Worm (Caenorhabditis elegans) whole organism, L4 larva: ENCODE data around the gene T01H3.5.

Experiments used
- F37D6.2 ChIP-seq: sonication (generic microtip); optimal IDR thresholded peaks from 2 replicates; lab custom pipeline; 2016; ENCODE audit warnings: mild to moderate bottlenecking, missing genetic modification characterization, missing compliant biosample characterization
- F49E8.2 ChIP-seq: sonication (generic microtip); optimal IDR thresholded peaks from 2 replicates; lab custom pipeline; 2016; ENCODE audit warnings: missing compliant biosample characterization, mild to moderate bottlenecking, missing genetic modification characterization, borderline replicate concordance
- R02D3.7 ChIP-seq: fragments of 150-350 bp; sonication (generic microtip); optimal IDR thresholded peaks from 3 replicates; lab custom pipeline; 2014; ENCODE audit warnings: missing biosample characterization, missing genetic modification characterization
- T26A8.4 ChIP-seq: fragments of 200-800 bp; sonication (Bioruptor generic); IDR thresholded peaks from 2 replicates; pipeline ENCODE4 v1.3.6; 2022; ENCODE audit warnings: missing genetic modification characterization, missing compliant biosample characterization
- Y48G9A.11 ChIP-seq: fragments of 200-800 bp; sonication (Bioruptor generic); IDR thresholded peaks from 2 replicates; pipeline ENCODE4 v1.3.6; 2022; ENCODE audit warnings: missing genetic modification reagents, missing genetic modification characterization, missing compliant biosample characterization
- aha-1 ChIP-seq: fragments of 150-350 bp; peaks from one replicate; lab custom pipeline; 2014; ENCODE audit warnings: missing biosample characterization, missing genetic modification characterization
- ceh-20 ChIP-seq: fragments of 200-800 bp; sonication (Bioruptor generic); IDR thresholded peaks from 2 replicates; pipeline ENCODE4 v1.3.6; 2022; ENCODE audit warnings: missing genetic modification reagents, missing genetic modification characterization, missing compliant biosample characterization
- ceh-28 ChIP-seq: fragments of 150-350 bp; optimal IDR thresholded peaks from 2 replicates; lab custom pipeline; 2014; ENCODE audit warnings: missing biosample characterization, missing genetic modification reagents, missing genetic modification characterization
- ceh-62 ChIP-seq: sonication (generic microtip); optimal IDR thresholded peaks from 2 replicates; lab custom pipeline; 2017; ENCODE audit warnings: missing biosample characterization, missing genetic modification characterization
- ceh-82 ChIP-seq: sonication (generic microtip); optimal IDR thresholded peaks from 2 replicates; lab custom pipeline; 2017; ENCODE audit warnings: missing biosample characterization, missing genetic modification characterization
- ces-1 ChIP-seq: fragments of 150-350 bp; sonication (generic microtip); optimal IDR thresholded peaks from 4 replicates; lab custom pipeline; 2014; ENCODE audit warnings: missing biosample characterization, missing genetic modification reagents, missing genetic modification characterization
- ctbp-1 ChIP-seq: fragments of 200-800 bp; sonication (Bioruptor generic); IDR thresholded peaks from 2 replicates; pipeline ENCODE4 v1.3.6; 2022; ENCODE audit warnings: missing genetic modification reagents, missing genetic modification characterization, missing compliant biosample characterization
- daf-12 ChIP-seq: fragments of 150-350 bp; optimal IDR thresholded peaks from 2 replicates; lab custom pipeline; 2014; ENCODE audit warnings: missing biosample characterization, missing genetic modification reagents, missing genetic modification characterization
- dmd-6 ChIP-seq: fragments of 200-800 bp; sonication (Bioruptor generic); IDR thresholded peaks from 2 replicates; pipeline ENCODE4 v1.3.6; 2022; ENCODE audit warnings: missing genetic modification reagents, missing genetic modification characterization, missing compliant biosample characterization
- dmd-8 ChIP-seq: fragments of 200-800 bp; sonication (Bioruptor generic); IDR thresholded peaks from 2 replicates; pipeline ENCODE4 v1.3.6; 2022; ENCODE audit warnings: missing genetic modification characterization, missing compliant biosample characterization
- dmd-9 ChIP-seq: fragments of 200-800 bp; sonication (Bioruptor generic); IDR thresholded peaks from 2 replicates; pipeline ENCODE4 v1.3.6; 2022; ENCODE audit warnings: missing genetic modification reagents, missing genetic modification characterization, missing compliant biosample characterization
- dpl-1 ChIP-seq: fragments of 150-350 bp; optimal IDR thresholded peaks from 2 replicates; lab custom pipeline; 2014; ENCODE audit warnings: missing biosample characterization, missing genetic modification reagents, missing genetic modification characterization
- egl-43 ChIP-seq: fragments of 200-800 bp; sonication (Bioruptor generic); IDR thresholded peaks from 2 replicates; pipeline ENCODE4 v1.3.6; 2022; ENCODE audit warnings: missing genetic modification reagents, missing genetic modification characterization, missing compliant biosample characterization
- fkh-10 ChIP-seq: fragments of 150-350 bp; optimal IDR thresholded peaks from 2 replicates; lab custom pipeline; 2014; ENCODE audit warnings: missing biosample characterization, missing genetic modification reagents, missing genetic modification characterization
- gei-8 ChIP-seq: fragments of 200-800 bp; sonication (Bioruptor generic); optimal IDR thresholded peaks from 2 replicates; lab custom pipeline; 2018; ENCODE audit warnings: mild to moderate bottlenecking, missing genetic modification characterization, missing compliant biosample characterization
- hlh-11 ChIP-seq: fragments of 200-800 bp; sonication (Bioruptor generic); optimal IDR thresholded peaks from 2 replicates; lab custom pipeline; 2018; ENCODE audit warnings: mild to moderate bottlenecking, missing genetic modification characterization, missing compliant biosample characterization
- hlh-30 ChIP-seq: sonication (generic microtip); optimal IDR thresholded peaks from 2 replicates; lab custom pipeline; 2017; ENCODE audit warnings: antibody characterized with exemption, mild to moderate bottlenecking, missing genetic modification characterization, missing compliant biosample characterization; ENCODE audit not compliant: insufficient read depth
- hmg-1.1 ChIP-seq: fragments of 200-800 bp; sonication (Bioruptor generic); IDR thresholded peaks from 2 replicates; pipeline ENCODE4 v1.3.6; 2022; ENCODE audit warnings: missing genetic modification reagents, missing genetic modification characterization, missing compliant biosample characterization
- jun-1 ChIP-seq: fragments of 150-350 bp; optimal IDR thresholded peaks from 2 replicates; lab custom pipeline; 2014; ENCODE audit warnings: missing biosample characterization, missing genetic modification reagents, missing genetic modification characterization
- lim-7 ChIP-seq: fragments of 200-800 bp; sonication (Bioruptor generic); IDR thresholded peaks from 2 replicates; pipeline ENCODE4 v1.3.6; 2022; ENCODE audit warnings: missing genetic modification characterization, missing compliant biosample characterization
- lin-1 ChIP-seq: fragments of 200-800 bp; sonication (Bioruptor generic); IDR thresholded peaks from 2 replicates; pipeline ENCODE4 v1.3.6; 2022; ENCODE audit warnings: missing genetic modification reagents, missing genetic modification characterization, missing compliant biosample characterization
- lin-15B ChIP-seq: fragments of 150-350 bp; sonication (generic microtip); optimal IDR thresholded peaks from 3 replicates; lab custom pipeline; 2014; ENCODE audit warnings: missing biosample characterization, missing genetic modification characterization
- lin-38 ChIP-seq: fragments of 200-800 bp; sonication (Bioruptor generic); IDR thresholded peaks from 2 replicates; pipeline ENCODE4 v1.3.6; 2022; ENCODE audit warnings: missing genetic modification reagents, missing genetic modification characterization, missing compliant biosample characterization
- lir-3 ChIP-seq: sonication (generic microtip); optimal IDR thresholded peaks from 2 replicates; lab custom pipeline; 2016; ENCODE audit warnings: mild to moderate bottlenecking, missing genetic modification characterization, missing compliant biosample characterization
- lsy-2 ChIP-seq, 2 experiments: fragments of 150-350 bp in 1 of 2; sonication (generic microtip) in 1 of 2; optimal IDR thresholded peaks; 2 replicates each; lab custom pipeline; 2014 to 2017; ENCODE audit warnings: missing biosample characterization in 2 of 2, missing genetic modification characterization in 2 of 2
- madf-5 ChIP-seq, 2 experiments: fragments of 200-800 bp; sonication (Bioruptor generic); IDR thresholded peaks; 2 replicates each; pipeline ENCODE4 v1.3.6; 2022; ENCODE audit warnings: missing compliant biosample characterization in 2 of 2, missing genetic modification characterization in 2 of 2
- madf-9 ChIP-seq: fragments of 200-800 bp; sonication (Bioruptor generic); conservative IDR thresholded peaks from 2 replicates; pipeline ENCODE4 v1.3.6; 2022; ENCODE audit warnings: missing genetic modification reagents, missing genetic modification characterization, missing compliant biosample characterization
- mes-2 ChIP-seq: sonication (generic microtip); optimal IDR thresholded peaks from 2 replicates; lab custom pipeline; 2016; ENCODE audit warnings: missing genotype, mild to moderate bottlenecking, missing genetic modification characterization, missing compliant biosample characterization; ENCODE audit not compliant: poor library complexity, severe bottlenecking
- mxl-2 ChIP-seq: fragments of 200-800 bp; sonication (Bioruptor generic); conservative IDR thresholded peaks from 2 replicates; pipeline ENCODE4 v1.3.6; 2022; ENCODE audit warnings: missing genetic modification reagents, missing genetic modification characterization, missing compliant biosample characterization
- mxl-3 ChIP-seq: fragments of 200-800 bp; sonication (Bioruptor generic); optimal IDR thresholded peaks from 2 replicates; lab custom pipeline; 2018; ENCODE audit warnings: mild to moderate bottlenecking, missing genetic modification characterization, missing compliant biosample characterization
- nhr-11 ChIP-seq: fragments of 150-350 bp; optimal IDR thresholded peaks from 2 replicates; lab custom pipeline; 2014; ENCODE audit warnings: missing biosample characterization, missing genetic modification characterization
- nhr-111 ChIP-seq: fragments of 200-800 bp; sonication (Bioruptor generic); optimal IDR thresholded peaks from 2 replicates; lab custom pipeline; 2018; ENCODE audit warnings: mild to moderate bottlenecking, missing genetic modification characterization, missing compliant biosample characterization
- nhr-237 ChIP-seq: sonication (generic microtip); optimal IDR thresholded peaks from 2 replicates; lab custom pipeline; 2017; ENCODE audit warnings: missing biosample characterization, missing genetic modification characterization
- nhr-28 ChIP-seq: fragments of 150-350 bp; optimal IDR thresholded peaks from 2 replicates; lab custom pipeline; 2014; ENCODE audit warnings: missing biosample characterization, missing genetic modification characterization
- nhr-41 ChIP-seq: fragments of 200-800 bp; sonication (Bioruptor generic); IDR thresholded peaks from 2 replicates; pipeline ENCODE4 v1.3.6; 2022; ENCODE audit warnings: missing genetic modification reagents, missing genetic modification characterization, missing compliant biosample characterization
- nhr-42 ChIP-seq: fragments of 200-800 bp; sonication (Bioruptor generic); IDR thresholded peaks from 2 replicates; pipeline ENCODE4 v1.3.6; 2022; ENCODE audit warnings: missing genetic modification characterization, missing compliant biosample characterization
- nhr-48 ChIP-seq: sonication (generic microtip); optimal IDR thresholded peaks from 2 replicates; lab custom pipeline; 2016; ENCODE audit warnings: mild to moderate bottlenecking, missing genetic modification characterization, missing compliant biosample characterization
- rbr-2 ChIP-seq: sonication (generic microtip); optimal IDR thresholded peaks from 2 replicates; lab custom pipeline; 2016; ENCODE audit warnings: missing genotype, missing genetic modification characterization, missing compliant biosample characterization
- snpc-1.2 ChIP-seq: fragments of 200-800 bp; sonication (Bioruptor generic); IDR thresholded peaks from 2 replicates; pipeline ENCODE4 v1.3.6; 2022; ENCODE audit warnings: missing genetic modification reagents, missing genetic modification characterization, missing compliant biosample characterization
- snpc-4 ChIP-seq: fragments of 150-350 bp; optimal IDR thresholded peaks from 2 replicates; lab custom pipeline; 2014; ENCODE audit warnings: missing biosample characterization, missing genetic modification characterization
- spr-3 ChIP-seq: fragments of 200-800 bp; sonication (Bioruptor generic); optimal IDR thresholded peaks from 2 replicates; lab custom pipeline; 2018; ENCODE audit warnings: mild to moderate bottlenecking, missing genetic modification characterization, missing compliant biosample characterization
- unc-130 ChIP-seq: sonication (generic microtip); optimal IDR thresholded peaks from 2 replicates; lab custom pipeline; 2016; ENCODE audit warnings: missing genetic modification reagents, missing genetic modification characterization, missing compliant biosample characterization
- vab-7 ChIP-seq: fragments of 200-800 bp; sonication (Bioruptor generic); IDR thresholded peaks from 2 replicates; pipeline ENCODE4 v1.3.6; 2022; ENCODE audit warnings: missing genetic modification reagents, missing genetic modification characterization, missing compliant biosample characterization
- zfp-2 ChIP-seq: sonication (generic microtip); optimal IDR thresholded peaks from 2 replicates; lab custom pipeline; 2016; ENCODE audit warnings: mild to moderate bottlenecking, missing genetic modification characterization, missing compliant biosample characterization
- zfp-3 ChIP-seq: fragments of 200-800 bp; sonication (Bioruptor generic); conservative IDR thresholded peaks from 2 replicates; pipeline ENCODE4 v1.3.6; 2022; ENCODE audit warnings: missing genetic modification reagents, missing genetic modification characterization, missing compliant biosample characterization
- zip-2 ChIP-seq: fragments of 150-350 bp; optimal IDR thresholded peaks from 2 replicates; lab custom pipeline; 2014; ENCODE audit warnings: missing biosample characterization, missing genetic modification characterization

The T01H3.5 gene

ce11 chrII:7880373-7880862 is 1.0 kb downstream of the T01H3.5 start, which contains the start of gene perm-1:
TSS of gene perm-1 (plus strand) at chrII:7880812.
- TF ChIP-seq Y48G9A.11 (GFP tag; lab: Robert Waterston, UW) (peak; percentile 79), egl-43 (GFP tag; lab: Robert Waterston, UW) (no peak), vab-7 (GFP tag; lab: Robert Waterston, UW) (no peak), mxl-3 (GFP tag; lab: Kevin White, UChicago) (no peak), dmd-6 (GFP tag; lab: Robert Waterston, UW) (no peak), madf-5 (GFP tag; IDR thresholded peaks at IDR 0.05; lab: Robert Waterston, UW) (no peak), zip-2 (tag; lab: Kevin White, UChicago) (no peak), dpl-1 (GFP tag; lab: Kevin White, UChicago) (no peak), nhr-111 (GFP tag; lab: Kevin White, UChicago) (no peak), lim-7 (GFP tag; lab: Robert Waterston, UW) (no peak), nhr-41 (GFP tag; lab: Robert Waterston, UW) (no peak), hmg-1.1 (GFP tag; lab: Robert Waterston, UW) (no peak), nhr-42 (GFP tag; lab: Robert Waterston, UW) (no peak), unc-130 (GFP tag; lab: Kevin White, UChicago) (peak; percentile 75), nhr-28 (tag; lab: Kevin White, UChicago) (no peak), lin-15B (tag; lab: Kevin White, UChicago) (no peak), madf-9 (GFP tag; lab: Robert Waterston, UW) (no peak), fkh-10 (GFP tag; lab: Kevin White, UChicago) (no peak), zfp-3 (GFP tag; lab: Robert Waterston, UW) (no peak), dmd-9 (no peak), hlh-11 (no peak), rbr-2 (tag; lab: Kevin White, UChicago) (no peak), R02D3.7 (tag; lab: Kevin White, UChicago) (no peak), gei-8 (GFP tag; lab: Kevin White, UChicago) (no peak), snpc-1.2 (GFP tag; lab: Robert Waterston, UW) (peak; percentile 60; the same call in 1 of the 2 replicates), snpc-4 (no peak), F37D6.2 (tag; lab: Kevin White, UChicago) (no peak), lsy-2 (tag; optimal IDR thresholded peaks at IDR 0.05; lab: Kevin White, UChicago) (peak in 1 of 2 experiments; percentile 69), lin-1 (no peak), jun-1 (tag; lab: Kevin White, UChicago) (no peak), ceh-62 (no peak), zfp-2 (tag; lab: Kevin White, UChicago) (no peak), daf-12 (tag; lab: Kevin White, UChicago) (no peak), spr-3 (GFP tag; lab: Kevin White, UChicago) (no peak), lin-38 (GFP tag; lab: Robert Waterston, UW) (peak; percentile 69), F49E8.2 (tag; lab: Kevin White, UChicago) (peak; percentile 67), nhr-237 (tag; lab: Kevin White, UChicago) (no peak), ceh-20 (no peak), T26A8.4 (no peak), nhr-48 (tag; lab: Kevin White, UChicago) (no peak)
- TF ChIP-seq, all 104 proteins: peak for 6

- TF ChIP-seq nhr-11 = peak; percentile 1
- 0 out of 2 replicates have a peak, but pooled peaks have one; percentile 35 for TF ChIP-seq ctbp-1 (GFP tag; lab: Robert Waterston, UW)
- peak; percentile 3 for TF ChIP-seq hlh-30 (tag; lab: Kevin White, UChicago)
- no peak for TF ChIP-seq lir-3
- TF ChIP-seq aha-1 = peak; percentile 86
- TF ChIP-seq lsy-2 (tag; optimal IDR thresholded peaks at IDR 0.05; lab: Kevin White, UChicago) = peak; percentile 26 to 53
- TF ChIP-seq ceh-82 (tag; lab: Kevin White, UChicago) = no peak
- TF ChIP-seq ceh-28 (tag; lab: Kevin White, UChicago) = peak; percentile 37
- TF ChIP-seq mes-2 = peak; percentile 10
- peak; percentile 10 for TF ChIP-seq rbr-2 (tag; lab: Kevin White, UChicago)
- no peak for TF ChIP-seq dmd-6 (GFP tag; lab: Robert Waterston, UW)
- TF ChIP-seq dmd-8 (GFP tag; lab: Robert Waterston, UW) = no peak
- TF ChIP-seq mxl-2 (GFP tag; lab: Robert Waterston, UW) = no peak
- TF ChIP-seq ces-1 = no peak
- TF ChIP-seq, all 104 proteins: peak for 8
These were observed 5.5 kb downstream of the T01H3.5 start for ce11 chrII:7884898-7885297.
